Fruit fly (Drosophila melanogaster) whole organism, embryonic: ENCODE results near the gene CG12347.

ENCODE experiments used
- Bgb ChIP-seq: fragments of 200-800 bp; sonication (Bioruptor generic); IDR thresholded peaks from 2 replicates; pipeline ENCODE4 v1.3.6; 2022; ENCODE audit warnings: missing biosample characterization, missing genetic modification characterization; ENCODE audit not compliant: partially characterized antibody
- CG10543 ChIP-seq: fragments of 200-800 bp; sonication (Bioruptor generic); optimal IDR thresholded peaks from 3 replicates; lab custom pipeline; 2017; ENCODE audit warnings: missing biosample characterization, mild to moderate bottlenecking, missing genetic modification characterization, moderate library complexity
- CG11093 ChIP-seq: fragments of 200-800 bp; sonication (Bioruptor generic); IDR thresholded peaks from 3 replicates; pipeline ENCODE4 v1.3.6; 2022; ENCODE audit warnings: missing biosample characterization, missing genetic modification characterization
- CG11560 ChIP-seq: fragments of 200-800 bp; sonication (Bioruptor generic); IDR thresholded peaks from 3 replicates; pipeline ENCODE4 v1.3.6; 2022; ENCODE audit warnings: missing biosample characterization, missing genetic modification characterization
- CG11695 ChIP-seq: fragments of 200-800 bp; sonication (Bioruptor generic); IDR thresholded peaks from 3 replicates; pipeline ENCODE4 v1.3.6; 2022; ENCODE audit warnings: missing biosample characterization, missing genetic modification characterization
- CG12659 ChIP-seq: fragments of 200-800 bp; sonication (Bioruptor generic); optimal IDR thresholded peaks from 3 replicates; lab custom pipeline; 2017; ENCODE audit warnings: mild to moderate bottlenecking, missing biosample characterization, missing genetic modification reagents, missing genetic modification characterization
- CG1602 ChIP-seq: fragments of 200-800 bp; sonication (Bioruptor generic); optimal IDR thresholded peaks from 3 replicates; lab custom pipeline; 2016; ENCODE audit warnings: missing biosample characterization, missing genetic modification characterization
- CG1603 ChIP-seq: fragments of 200-800 bp; sonication (Bioruptor generic); optimal IDR thresholded peaks from 2 replicates; lab custom pipeline; 2019; ENCODE audit warnings: missing biosample characterization, mild to moderate bottlenecking, missing genetic modification characterization, moderate library complexity
- CG16815 ChIP-seq: fragments of 200-800 bp; sonication (Bioruptor generic); optimal IDR thresholded peaks from 3 replicates; lab custom pipeline; 2017; ENCODE audit warnings: missing biosample characterization, mild to moderate bottlenecking, missing genetic modification characterization
- CG1792 ChIP-seq: fragments of 200-800 bp; sonication (Bioruptor generic); optimal IDR thresholded peaks from 2 replicates; lab custom pipeline; 2016; ENCODE audit warnings: missing biosample characterization, missing genetic modification characterization
- CG18476 ChIP-seq: fragments of 200-800 bp; sonication (Bioruptor generic); optimal IDR thresholded peaks from 2 replicates; lab custom pipeline; 2016; ENCODE audit warnings: missing biosample characterization, mild to moderate bottlenecking, missing genetic modification characterization
- CG18599 ChIP-seq: fragments of 200-800 bp; sonication (Bioruptor generic); optimal IDR thresholded peaks from 3 replicates; lab custom pipeline; 2017; ENCODE audit warnings: missing biosample characterization, missing genetic modification characterization, mild to moderate bottlenecking, moderate library complexity, missing genetic modification reagents
- CG18764 ChIP-seq: fragments of 200-800 bp; sonication (Bioruptor generic); optimal IDR thresholded peaks from 3 replicates; lab custom pipeline; 2016; ENCODE audit warnings: missing biosample characterization, missing genetic modification characterization
- CG30403 ChIP-seq: fragments of 200-800 bp; sonication (Bioruptor generic); optimal IDR thresholded peaks from 3 replicates; lab custom pipeline; 2016; ENCODE audit warnings: missing biosample characterization, missing genetic modification characterization
- CG31224 ChIP-seq: fragments of 200-800 bp; sonication (Bioruptor generic); IDR thresholded peaks from 2 replicates; pipeline ENCODE4 v1.3.6; 2022; ENCODE audit warnings: missing biosample characterization, missing genetic modification characterization
- CG34376 ChIP-seq: fragments of 200-800 bp; sonication (Bioruptor generic); optimal IDR thresholded peaks from 2 replicates; lab custom pipeline; 2018; ENCODE audit warnings: missing biosample characterization, mild to moderate bottlenecking, missing genetic modification characterization
- CG42726 ChIP-seq: fragments of 200-800 bp; sonication (Bioruptor generic); IDR thresholded peaks from 2 replicates; pipeline ENCODE4 v1.3.6; 2022; ENCODE audit warnings: missing biosample characterization, missing genetic modification characterization; ENCODE audit not compliant: partially characterized antibody
- CG6272 ChIP-seq: fragments of 200-800 bp; sonication (Bioruptor generic); IDR thresholded peaks from 2 replicates; pipeline ENCODE4 v1.3.6; 2022; ENCODE audit warnings: missing biosample characterization, missing genetic modification characterization
- CG6689 ChIP-seq: fragments of 200-800 bp; sonication (Bioruptor generic); IDR thresholded peaks from 2 replicates; pipeline ENCODE4 v1.3.6; 2022; ENCODE audit warnings: missing biosample characterization, missing genetic modification characterization
- CG7745 ChIP-seq: fragments of 200-800 bp; sonication (Bioruptor generic); optimal IDR thresholded peaks from 2 replicates; lab custom pipeline; 2018; ENCODE audit warnings: missing biosample characterization, mild to moderate bottlenecking, missing genetic modification characterization, moderate library complexity
- CG7786 ChIP-seq: fragments of 200-800 bp; sonication (Bioruptor generic); optimal IDR thresholded peaks from 2 replicates; lab custom pipeline; 2016; ENCODE audit warnings: missing biosample characterization, missing genetic modification characterization
- CG8290 ChIP-seq, 3 experiments: fragments of 200-800 bp; sonication (Bioruptor generic); optimal IDR thresholded peaks; 2 replicates each; lab custom pipeline; 2016 to 2019; ENCODE audit warnings: missing biosample characterization in 3 of 3, missing genetic modification characterization in 3 of 3, mild to moderate bottlenecking in 2 of 3, moderate library complexity in 1 of 3
- CG9437 ChIP-seq: fragments of 200-800 bp; sonication (Bioruptor generic); optimal IDR thresholded peaks from 2 replicates; lab custom pipeline; 2018; ENCODE audit warnings: missing biosample characterization, mild to moderate bottlenecking, missing genetic modification characterization
- CG9876 ChIP-seq: fragments of 200-800 bp; sonication (Bioruptor generic); optimal IDR thresholded peaks from 2 replicates; lab custom pipeline; 2016; ENCODE audit warnings: missing biosample characterization, missing genetic modification characterization
- Dref ChIP-seq: fragments of 200-800 bp; sonication (Bioruptor generic); IDR thresholded peaks from 2 replicates; pipeline ENCODE4 v1.3.6; 2022; ENCODE audit warnings: missing biosample characterization, missing genetic modification characterization
- ERR ChIP-seq: fragments of 200-800 bp; sonication (Bioruptor generic); optimal IDR thresholded peaks from 2 replicates; lab custom pipeline; 2016; ENCODE audit warnings: missing biosample characterization, missing genetic modification characterization
- HmgD ChIP-seq: fragments of 200-800 bp; sonication (Bioruptor generic); optimal IDR thresholded peaks from 3 replicates; lab custom pipeline; 2016; ENCODE audit warnings: missing biosample characterization, missing genetic modification characterization
- Nf-YC ChIP-seq: fragments of 200-800 bp; optimal IDR thresholded peaks from 3 replicates; lab custom pipeline; 2019; ENCODE audit warnings: missing biosample characterization, mild to moderate bottlenecking, missing genetic modification characterization, moderate library complexity
- Oaz ChIP-seq: fragments of 200-800 bp; sonication (Bioruptor generic); IDR thresholded peaks from 2 replicates; pipeline ENCODE4 v1.3.6; 2022; ENCODE audit warnings: missing biosample characterization, missing genetic modification characterization
- Sox100B ChIP-seq: fragments of 200-800 bp; sonication (Bioruptor generic); optimal IDR thresholded peaks from 3 replicates; lab custom pipeline; 2018; ENCODE audit warnings: missing biosample characterization, mild to moderate bottlenecking, missing genetic modification characterization
- Ssrp ChIP-seq: fragments of 200-800 bp; sonication (Bioruptor generic); optimal IDR thresholded peaks from 2 replicates; lab custom pipeline; 2018; ENCODE audit warnings: missing biosample characterization, mild to moderate bottlenecking, missing genetic modification characterization, moderate library complexity
- YL-1 ChIP-seq: fragments of 200-800 bp; sonication (Bioruptor generic); optimal IDR thresholded peaks from 3 replicates; lab custom pipeline; 2017; ENCODE audit warnings: missing biosample characterization, mild to moderate bottlenecking, missing genetic modification characterization
- br ChIP-seq: fragments of >200 bp; optimal IDR thresholded peaks from 2 replicates; lab custom pipeline; 2017
- chn ChIP-seq: fragments of 200-800 bp; sonication (Bioruptor generic); optimal IDR thresholded peaks from 2 replicates; lab custom pipeline; 2016; ENCODE audit warnings: missing biosample characterization, missing genetic modification characterization
- crp ChIP-seq, 2 experiments: fragments of 200-800 bp; sonication (Bioruptor generic); optimal IDR thresholded peaks; 2 replicates in 1 of 2; 3 replicates in 1 of 2; lab custom pipeline; 2017; ENCODE audit warnings: missing biosample characterization in 2 of 2, missing genetic modification characterization in 2 of 2, mild to moderate bottlenecking in 1 of 2, moderate library complexity in 1 of 2
- ftz-f1 ChIP-seq: fragments of 200-800 bp; sonication (Bioruptor generic); optimal IDR thresholded peaks from 2 replicates; lab custom pipeline; 2016; ENCODE audit warnings: missing biosample characterization, missing genetic modification characterization
- gcm2 ChIP-seq: fragments of 200-800 bp; sonication (Bioruptor generic); optimal IDR thresholded peaks from 2 replicates; lab custom pipeline; 2016; ENCODE audit warnings: missing biosample characterization, missing genetic modification characterization
- gsb ChIP-seq: fragments of 200-800 bp; sonication (Bioruptor generic); IDR thresholded peaks from 2 replicates; pipeline ENCODE4 v1.3.6; 2022; ENCODE audit warnings: missing biosample characterization, missing genetic modification characterization
- hkb ChIP-seq, 2 experiments: fragments of 200-800 bp in 1 of 2; fragments of >200 bp in 1 of 2; sonication (Bioruptor generic) in 1 of 2; IDR thresholded peaks in 1 of 2; optimal IDR thresholded peaks in 1 of 2; 2 replicates each; pipeline versions ENCODE4 v1.3.6 to Lab custom; 2017 to 2022; ENCODE audit warnings: missing biosample characterization in 1 of 2, missing genetic modification characterization in 1 of 2
- lab ChIP-seq: fragments of 200-800 bp; sonication (Bioruptor generic); optimal IDR thresholded peaks from 3 replicates; lab custom pipeline; 2017; ENCODE audit warnings: missing biosample characterization, missing genetic modification characterization, mild to moderate bottlenecking, moderate library complexity, missing genetic modification reagents
- mam ChIP-seq: fragments of 200-800 bp; sonication (Bioruptor generic); optimal IDR thresholded peaks from 3 replicates; lab custom pipeline; 2016; ENCODE audit warnings: missing biosample characterization, missing genetic modification characterization
- slou ChIP-seq: fragments of 200-800 bp; sonication (Bioruptor generic); optimal IDR thresholded peaks from 3 replicates; lab custom pipeline; 2016; ENCODE audit warnings: missing biosample characterization, missing genetic modification characterization
- tin ChIP-seq: fragments of 200-800 bp; sonication (Bioruptor generic); optimal IDR thresholded peaks from 3 replicates; lab custom pipeline; 2016; ENCODE audit warnings: missing biosample characterization, missing genetic modification characterization
- tna ChIP-seq: fragments of 200-800 bp; sonication (Bioruptor generic); IDR thresholded peaks from 2 replicates; pipeline ENCODE4 v1.3.6; 2022; ENCODE audit warnings: missing biosample characterization, missing genetic modification characterization; ENCODE audit not compliant: partially characterized antibody
- tx ChIP-seq: fragments of 200-800 bp; sonication (Bioruptor generic); optimal IDR thresholded peaks from 2 replicates; lab custom pipeline; 2016; ENCODE audit warnings: missing biosample characterization, missing genetic modification characterization
- unpg ChIP-seq: fragments of 200-800 bp; sonication (Bioruptor generic); optimal IDR thresholded peaks from 3 replicates; lab custom pipeline; 2018; ENCODE audit warnings: missing biosample characterization, mild to moderate bottlenecking, missing genetic modification characterization, moderate library complexity
- wdn ChIP-seq: fragments of 200-800 bp; sonication (Bioruptor generic); IDR thresholded peaks from 2 replicates; pipeline ENCODE4 v1.3.6; 2022; ENCODE audit warnings: missing biosample characterization, missing genetic modification characterization
- wek ChIP-seq: fragments of 200-800 bp; sonication (Bioruptor generic); optimal IDR thresholded peaks from 3 replicates; lab custom pipeline; 2018; ENCODE audit warnings: missing biosample characterization, mild to moderate bottlenecking, missing genetic modification characterization, moderate library complexity
- yki ChIP-seq: fragments of >200 bp; optimal IDR thresholded peaks from 3 replicates; lab custom pipeline; 2018
- z ChIP-seq: fragments of 200-800 bp; sonication (Bioruptor generic); IDR thresholded peaks from 3 replicates; pipeline ENCODE4 v1.3.6; 2022; ENCODE audit warnings: missing biosample characterization, missing genetic modification characterization
- zfh1 ChIP-seq: fragments of 200-800 bp; sonication (Bioruptor generic); IDR thresholded peaks from 3 replicates; pipeline ENCODE4 v1.3.6; 2022; ENCODE audit warnings: missing biosample characterization, missing genetic modification characterization

Gene CG12347

DNA sequence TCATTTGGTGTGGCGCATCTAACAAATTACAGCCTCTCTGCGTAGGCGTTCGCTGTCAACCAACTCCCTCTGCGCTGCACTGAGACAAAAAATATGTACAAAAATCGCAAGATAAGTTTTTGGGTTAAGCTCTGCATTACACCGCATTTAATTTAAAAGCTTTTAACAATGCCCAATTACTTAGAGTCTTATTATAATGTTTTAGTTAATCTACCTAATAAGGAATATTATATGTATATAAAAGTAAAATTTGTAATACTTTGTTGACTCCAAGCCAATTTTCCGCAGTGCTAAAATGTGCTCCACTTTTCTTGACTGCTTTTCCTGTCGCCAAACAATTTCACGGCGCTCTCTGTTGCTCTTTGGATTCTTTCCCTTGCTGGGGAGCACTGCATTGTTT lies 49.5 kb downstream of the CG12347 start (continued):
- no peak for TF ChIP-seq gsb (GFP tag; lab: Robert Waterston, UW)
- no peak for TF ChIP-seq CG10543
- no peak for TF ChIP-seq tna (GFP tag; lab: Robert Waterston, UW)
- no peak for TF ChIP-seq CG11560 (tag; lab: Robert Waterston, UW)
- TF ChIP-seq CG1602 = no peak
- TF ChIP-seq br = no peak
- no peak for TF ChIP-seq CG7745 (tag; lab: Kevin White, UChicago)
- TF ChIP-seq hkb (optimal IDR thresholded peaks at IDR 0.05; lab: Kevin White, UChicago) = no peak
- peak; percentile 55 for TF ChIP-seq hkb (GFP tag; IDR thresholded peaks at IDR 0.05; lab: Robert Waterston, UW)
- no peak for TF ChIP-seq CG42726
- TF ChIP-seq YL-1 (GFP tag; lab: Kevin White, UChicago) = no peak
- TF ChIP-seq CG12659 (GFP tag; lab: Kevin White, UChicago) = no peak
- no peak for TF ChIP-seq Bgb (GFP tag; lab: Robert Waterston, UW)
- TF ChIP-seq Ssrp (tag; lab: Kevin White, UChicago) = peak; percentile 48
- no peak for TF ChIP-seq z (GFP tag; lab: Robert Waterston, UW)
- TF ChIP-seq CG9437 (GFP tag; lab: Kevin White, UChicago) = no peak
- TF ChIP-seq ERR = no peak
- TF ChIP-seq zfh1 (GFP tag; lab: Robert Waterston, UW) = 0 out of 3 replicates have a peak, but pooled peaks have one; percentile 20
- TF ChIP-seq Oaz = 0 out of 2 replicates have a peak, but pooled peaks have one; percentile 22
- TF ChIP-seq Nf-YC (tag; lab: Kevin White, UChicago) = no peak
- TF ChIP-seq unpg (GFP tag; lab: Kevin White, UChicago) = peak; percentile 55
- TF ChIP-seq gcm2 (GFP tag; lab: Kevin White, UChicago) = no peak
- TF ChIP-seq CG16815 (GFP tag; lab: Kevin White, UChicago) = no peak
- TF ChIP-seq lab = peak; percentile 65
- TF ChIP-seq tin = peak; percentile 29
- TF ChIP-seq CG7786 (GFP tag; lab: Kevin White, UChicago) = no peak
- no peak for TF ChIP-seq slou (GFP tag; lab: Kevin White, UChicago)
- TF ChIP-seq ftz-f1 = no peak
- no peak for TF ChIP-seq CG8290 (GFP tag; optimal IDR thresholded peaks at IDR 0.05; lab: Kevin White, UChicago)
- TF ChIP-seq CG8290 (tag; optimal IDR thresholded peaks at IDR 0.05; lab: Kevin White, UChicago) = no peak
- TF ChIP-seq CG1603 (tag; lab: Kevin White, UChicago) = no peak
- no peak for TF ChIP-seq wek (GFP tag; lab: Kevin White, UChicago)
- TF ChIP-seq CG11093 (GFP tag; lab: Robert Waterston, UW) = no peak
- TF ChIP-seq Sox100B (GFP tag; lab: Kevin White, UChicago) = peak; percentile 52
- no peak for TF ChIP-seq CG9876 (GFP tag; lab: Kevin White, UChicago)
- TF ChIP-seq CG18599 (GFP tag; lab: Kevin White, UChicago) = peak; percentile 64
- TF ChIP-seq CG6272 (GFP tag; lab: Robert Waterston, UW) = no peak
- TF ChIP-seq HmgD (GFP tag; lab: Kevin White, UChicago) = no peak
- no peak for TF ChIP-seq CG18476 (GFP tag; lab: Kevin White, UChicago)
- no peak for TF ChIP-seq tx (GFP tag; lab: Kevin White, UChicago)
- TF ChIP-seq chn (GFP tag; lab: Kevin White, UChicago) = no peak
- TF ChIP-seq CG18764 = no peak
- TF ChIP-seq CG34376 (GFP tag; lab: Kevin White, UChicago) = no peak
- no peak for TF ChIP-seq mam (GFP tag; lab: Kevin White, UChicago)
- no peak for TF ChIP-seq CG1792 (GFP tag; lab: Kevin White, UChicago)
- TF ChIP-seq CG6689 (GFP tag; lab: Robert Waterston, UW) = 0 out of 2 replicates have a peak, but pooled peaks have one; percentile 22
- TF ChIP-seq wdn (GFP tag; lab: Robert Waterston, UW) = no peak
- no peak for TF ChIP-seq Dref (GFP tag; lab: Robert Waterston, UW)
- peak; percentile 32 for TF ChIP-seq CG30403 (GFP tag; lab: Kevin White, UChicago)
- peak; percentile 58; the same call in 1 of the 3 replicates for TF ChIP-seq CG11695 (GFP tag; lab: Robert Waterston, UW)
- TF ChIP-seq crp (GFP tag; optimal IDR thresholded peaks at IDR 0.05; lab: Kevin White, UChicago) = no peak
- no peak for TF ChIP-seq CG31224 (GFP tag; lab: Robert Waterston, UW)
- no peak for TF ChIP-seq yki
